Fruit fly (Drosophila melanogaster): ENCODE measurements around the gene Acsf2.

Acsf2 gene

dm6 chr2L:5378829-5379228 is 36.8 kb upstream of the Acsf2 start (continued):
- TF ChIP-seq Kr (GFP tag; optimal IDR thresholded peaks at IDR 0.05) (no peak), grau (tag; optimal IDR thresholded peaks at IDR 0.05) (peak; percentile 5), lola (GFP tag; optimal IDR thresholded peaks at IDR 0.05) (peak in 1 of 3 experiments; percentile 62), Ssrp (tag; optimal IDR thresholded peaks at IDR 0.05) (peak; percentile 24), Rfx (GFP tag; IDR thresholded peaks at IDR 0.05) (no peak), ATbp (GFP tag; optimal IDR thresholded peaks at IDR 0.05) (no peak), CG17912 (GFP tag; optimal IDR thresholded peaks at IDR 0.05) (no peak), CG17328 (GFP tag; IDR thresholded peaks at IDR 0.05) (no peak), gce (GFP tag; IDR thresholded peaks at IDR 0.05) (no peak), CG7928 (GFP tag; optimal IDR thresholded peaks at IDR 0.05) (no peak), rib (GFP tag; IDR thresholded peaks at IDR 0.05) (no peak), CG12942 (GFP tag; optimal IDR thresholded peaks at IDR 0.05) (no peak), fd96Cb (tag; optimal IDR thresholded peaks at IDR 0.05) (peak; percentile 16), hbn (GFP tag; IDR thresholded peaks at IDR 0.05; ENCODE audit: partially characterized antibody) (no peak), kni (GFP tag; optimal IDR thresholded peaks at IDR 0.05) (no peak), CG10979 (tag; optimal IDR thresholded peaks at IDR 0.05) (peak; percentile 47), CG12659 (GFP tag; optimal IDR thresholded peaks at IDR 0.05) (no peak), Pdp1 (GFP tag; optimal IDR thresholded peaks at IDR 0.05) (no peak), pita (GFP tag; optimal IDR thresholded peaks at IDR 0.05) (no peak), ato (GFP tag; IDR thresholded peaks at IDR 0.05; ENCODE audit: partially characterized antibody) (no peak), caup (GFP tag; optimal IDR thresholded peaks at IDR 0.05; ENCODE audit: severe bottlenecking) (no peak), CG3847 (GFP tag; IDR thresholded peaks at IDR 0.05) (no peak), slbo (GFP tag; IDR thresholded peaks at IDR 0.05) (no peak), CG15269 (tag; optimal IDR thresholded peaks at IDR 0.05) (no peak), CG15479 (GFP tag; optimal IDR thresholded peaks at IDR 0.05) (no peak), dysf (GFP tag; IDR thresholded peaks at IDR 0.05) (no peak), jing (GFP tag; optimal IDR thresholded peaks at IDR 0.05) (no peak), en (GFP tag; optimal IDR thresholded peaks at IDR 0.05) (no peak), Adf1 (GFP tag; IDR thresholded peaks at IDR 0.05) (no peak), CG31441 (GFP tag; IDR thresholded peaks at IDR 0.05) (peak; percentile 45; the same call in 1 of the 2 replicates), Med (GFP tag) (peak; percentile 49), Sin3A (optimal IDR thresholded peaks at IDR 0.05) (no peak), MTF-1 (GFP tag; optimal IDR thresholded peaks at IDR 0.05; ENCODE audit: borderline replicate concordance) (no peak), Myb (GFP tag; optimal IDR thresholded peaks at IDR 0.05) (no peak), seq (GFP tag; IDR thresholded peaks at IDR 0.05) (no peak), CG13624 (GFP tag; optimal IDR thresholded peaks at IDR 0.05) (no peak), Mrtf (GFP tag; IDR thresholded peaks at IDR 0.05) (no peak), CG4707 (GFP tag; optimal IDR thresholded peaks at IDR 0.05) (no peak), CG17802 (tag; optimal IDR thresholded peaks at IDR 0.05) (no peak), al (GFP tag; IDR thresholded peaks at IDR 0.05) (no peak), Bgb (GFP tag; IDR thresholded peaks at IDR 0.05; ENCODE audit: partially characterized antibody) (no peak), Hr3 (GFP tag; optimal IDR thresholded peaks at IDR 0.05) (no peak), CG9817 (tag; optimal IDR thresholded peaks at IDR 0.05) (no peak), ac (GFP tag; optimal IDR thresholded peaks at IDR 0.05) (no peak), chif (GFP tag; optimal IDR thresholded peaks at IDR 0.05) (no peak), CG13123 (GFP tag; optimal IDR thresholded peaks at IDR 0.05) (no peak), MBD-R2 (GFP tag; IDR thresholded peaks at IDR 0.05) (no peak), CG14710 (tag; optimal IDR thresholded peaks at IDR 0.05) (peak; percentile 32), CG17359 (tag; optimal IDR thresholded peaks at IDR 0.05) (no peak), CG30403 (GFP tag; optimal IDR thresholded peaks at IDR 0.05) (peak; percentile 14), CG12391 (tag; optimal IDR thresholded peaks at IDR 0.05) (peak; percentile 15)

Data from whole organism, embryonic.